Fruit fly (Drosophila melanogaster) whole organism, embryonic: ENCODE measurements around the gene CG32066.

Experiments used
- CG10147 ChIP-seq: fragments of 200-800 bp; sonication (Bioruptor generic); optimal IDR thresholded peaks from 2 replicates; lab custom pipeline; 2019; ENCODE audit warnings: missing biosample characterization, mild to moderate bottlenecking, missing genetic modification characterization, moderate library complexity
- CG10565 ChIP-seq: fragments of 200-800 bp; sonication (Bioruptor generic); optimal IDR thresholded peaks from 3 replicates; lab custom pipeline; 2016; ENCODE audit warnings: missing biosample characterization, mild to moderate bottlenecking, missing genetic modification characterization
- CG11085 ChIP-seq: fragments of 200-800 bp; sonication (Bioruptor generic); IDR thresholded peaks from 2 replicates; pipeline ENCODE4 v1.3.6; 2022; ENCODE audit warnings: missing biosample characterization, missing genetic modification characterization
- CG11456 ChIP-seq: fragments of 200-800 bp; sonication (Bioruptor generic); IDR thresholded peaks from 3 replicates; pipeline ENCODE4 v1.3.6; 2022; ENCODE audit warnings: missing biosample characterization, missing genetic modification characterization
- CG12391 ChIP-seq: fragments of 200-800 bp; sonication (Bioruptor generic); optimal IDR thresholded peaks from 3 replicates; lab custom pipeline; 2018; ENCODE audit warnings: missing biosample characterization, mild to moderate bottlenecking, missing genetic modification characterization, moderate library complexity
- CG12942 ChIP-seq: fragments of 200-800 bp; sonication (Bioruptor generic); optimal IDR thresholded peaks from 3 replicates; lab custom pipeline; 2016; ENCODE audit warnings: missing biosample characterization, missing genetic modification characterization
- CG14860 ChIP-seq: fragments of 200-800 bp; sonication (Bioruptor generic); IDR thresholded peaks from 3 replicates; pipeline ENCODE4 v1.3.6; 2022; ENCODE audit warnings: missing biosample characterization, missing genetic modification characterization; ENCODE audit not compliant: partially characterized antibody
- CG15269 ChIP-seq: fragments of 200-800 bp; sonication (Bioruptor generic); optimal IDR thresholded peaks from 2 replicates; lab custom pipeline; 2018; ENCODE audit warnings: missing biosample characterization, mild to moderate bottlenecking, missing genetic modification characterization, moderate library complexity
- CG15696 ChIP-seq: fragments of 200-800 bp; sonication (Bioruptor generic); optimal IDR thresholded peaks from 2 replicates; lab custom pipeline; 2019; ENCODE audit warnings: missing biosample characterization, mild to moderate bottlenecking, missing genetic modification characterization, moderate library complexity
- CG17385 ChIP-seq: fragments of 200-800 bp; sonication (Bioruptor generic); optimal IDR thresholded peaks from 3 replicates; lab custom pipeline; 2018; ENCODE audit warnings: missing biosample characterization, mild to moderate bottlenecking, missing genetic modification characterization
- CG18011 ChIP-seq: fragments of 200-800 bp; sonication (Bioruptor generic); optimal IDR thresholded peaks from 2 replicates; lab custom pipeline; 2017; ENCODE audit warnings: missing biosample characterization, missing genetic modification characterization, mild to moderate bottlenecking, moderate library complexity, missing genotype
- CG18476 ChIP-seq: fragments of 200-800 bp; sonication (Bioruptor generic); optimal IDR thresholded peaks from 2 replicates; lab custom pipeline; 2016; ENCODE audit warnings: missing biosample characterization, mild to moderate bottlenecking, missing genetic modification characterization
- CG34422 ChIP-seq: fragments of 200-800 bp; sonication (Bioruptor generic); IDR thresholded peaks from 3 replicates; pipeline ENCODE4 v1.3.6; 2022; ENCODE audit warnings: missing biosample characterization, missing genetic modification characterization
- CG3847 ChIP-seq: fragments of 200-800 bp; sonication (Bioruptor generic); IDR thresholded peaks from 2 replicates; pipeline ENCODE4 v1.3.6; 2022; ENCODE audit warnings: missing biosample characterization, missing genetic modification characterization
- CG4404 ChIP-seq: fragments of 200-800 bp; sonication (Bioruptor generic); IDR thresholded peaks from 2 replicates; pipeline ENCODE4 v1.3.6; 2022; ENCODE audit warnings: missing biosample characterization, missing genetic modification characterization
- CG4617 ChIP-seq: fragments of 200-800 bp; sonication (Bioruptor generic); optimal IDR thresholded peaks from 3 replicates; lab custom pipeline; 2016; ENCODE audit warnings: missing biosample characterization, missing genetic modification characterization, borderline replicate concordance
- CG8478 ChIP-seq: fragments of >200 bp; optimal IDR thresholded peaks from 2 replicates; lab custom pipeline; 2018
- CG8765 ChIP-seq: fragments of 200-800 bp; sonication (Bioruptor generic); IDR thresholded peaks from 2 replicates; pipeline ENCODE4 v1.3.6; 2022; ENCODE audit warnings: missing biosample characterization, missing genetic modification characterization
- CTCF ChIP-seq: fragments of 200-800 bp; sonication (Bioruptor generic); optimal IDR thresholded peaks from 2 replicates; lab custom pipeline; 2017; ENCODE audit warnings: missing biosample characterization, mild to moderate bottlenecking, missing genetic modification characterization, moderate library complexity
- CkIIα-i1 ChIP-seq: fragments of 200-800 bp; sonication (Bioruptor generic); IDR thresholded peaks from 2 replicates; pipeline ENCODE4 v1.3.6; 2022; ENCODE audit warnings: missing biosample characterization, missing genetic modification characterization
- Dad ChIP-seq: fragments of 200-800 bp; sonication (Bioruptor generic); optimal IDR thresholded peaks from 3 replicates; lab custom pipeline; 2016; ENCODE audit warnings: missing biosample characterization, missing genetic modification characterization
- Dll ChIP-seq: fragments of 200-800 bp; sonication (Bioruptor generic); IDR thresholded peaks from 4 replicates; pipeline ENCODE4 v1.3.6; 2022; ENCODE audit warnings: missing biosample characterization, missing genetic modification characterization; ENCODE audit not compliant: partially characterized antibody
- Dref ChIP-seq: fragments of 200-800 bp; sonication (Bioruptor generic); IDR thresholded peaks from 2 replicates; pipeline ENCODE4 v1.3.6; 2022; ENCODE audit warnings: missing biosample characterization, missing genetic modification characterization
- E2f2 ChIP-seq: fragments of 200-800 bp; sonication (Bioruptor generic); IDR thresholded peaks from 2 replicates; pipeline ENCODE4 v1.3.6; 2022; ENCODE audit warnings: missing biosample characterization, missing genetic modification characterization
- Elba2 ChIP-seq: fragments of 200-800 bp; sonication (Bioruptor generic); optimal IDR thresholded peaks from 3 replicates; lab custom pipeline; 2016; ENCODE audit warnings: missing biosample characterization, missing genetic modification characterization
- Ets97D ChIP-seq: fragments of 200-800 bp; sonication (Bioruptor generic); optimal IDR thresholded peaks from 3 replicates; lab custom pipeline; 2016; ENCODE audit warnings: missing biosample characterization, missing genetic modification characterization
- Fer2 ChIP-seq: fragments of 200-800 bp; sonication (Bioruptor generic); optimal IDR thresholded peaks from 2 replicates; lab custom pipeline; 2018; ENCODE audit warnings: missing biosample characterization, mild to moderate bottlenecking, missing genetic modification characterization, moderate library complexity
- HLH4C ChIP-seq: fragments of 200-800 bp; sonication (Bioruptor generic); IDR thresholded peaks from 3 replicates; pipeline ENCODE4 v1.3.6; 2022; ENCODE audit warnings: missing biosample characterization, missing genetic modification characterization; ENCODE audit not compliant: partially characterized antibody
- Jarid2 ChIP-seq: fragments of 200-800 bp; sonication (Bioruptor generic); optimal IDR thresholded peaks from 3 replicates; lab custom pipeline; 2017; ENCODE audit warnings: mild to moderate bottlenecking, missing biosample characterization, missing genetic modification reagents, missing genetic modification characterization
- Med ChIP-seq: fragments of 200-800 bp; sonication (Bioruptor generic); peaks from one replicate; lab custom pipeline; 2016; ENCODE audit warnings: missing biosample characterization, missing genetic modification characterization, mild to moderate bottlenecking, inconsistent platforms, moderate library complexity
- ato ChIP-seq: fragments of 200-800 bp; sonication (Bioruptor generic); IDR thresholded peaks from 2 replicates; pipeline ENCODE4 v1.3.6; 2022; ENCODE audit warnings: missing biosample characterization, missing genetic modification characterization; ENCODE audit not compliant: partially characterized antibody
- caup ChIP-seq: fragments of 200-800 bp; sonication (Bioruptor generic); optimal IDR thresholded peaks from 3 replicates; lab custom pipeline; 2017; ENCODE audit warnings: missing biosample characterization, mild to moderate bottlenecking, missing genetic modification characterization, moderate library complexity; ENCODE audit not compliant: severe bottlenecking
- chif ChIP-seq, 2 experiments: fragments of 200-800 bp; sonication (Bioruptor generic); optimal IDR thresholded peaks; 3 replicates each; lab custom pipeline; 2016; ENCODE audit warnings: missing biosample characterization in 2 of 2, missing genetic modification characterization in 2 of 2
- dati ChIP-seq: fragments of 200-800 bp; sonication (Bioruptor generic); IDR thresholded peaks from 2 replicates; pipeline ENCODE4 v1.3.6; 2022; ENCODE audit warnings: missing biosample characterization, missing genetic modification characterization
- dmrt11E ChIP-seq: fragments of 200-800 bp; sonication (Bioruptor generic); optimal IDR thresholded peaks from 3 replicates; lab custom pipeline; 2018; ENCODE audit warnings: missing biosample characterization, mild to moderate bottlenecking, missing genetic modification characterization, moderate library complexity
- gsb ChIP-seq: fragments of 200-800 bp; sonication (Bioruptor generic); IDR thresholded peaks from 2 replicates; pipeline ENCODE4 v1.3.6; 2022; ENCODE audit warnings: missing biosample characterization, missing genetic modification characterization
- gsb-n ChIP-seq: fragments of 200-800 bp; sonication (Bioruptor generic); optimal IDR thresholded peaks from 3 replicates; lab custom pipeline; 2018; ENCODE audit warnings: missing biosample characterization, mild to moderate bottlenecking, missing genetic modification characterization
- hb ChIP-seq: fragments of 200-800 bp; sonication (Bioruptor generic); IDR thresholded peaks from 3 replicates; pipeline ENCODE4 v1.3.6; 2022; ENCODE audit warnings: missing biosample characterization, missing genetic modification characterization; ENCODE audit not compliant: partially characterized antibody
- lmd ChIP-seq: fragments of 200-800 bp; sonication (Bioruptor generic); IDR thresholded peaks from 2 replicates; pipeline ENCODE4 v1.3.6; 2022; ENCODE audit warnings: missing biosample characterization, missing genetic modification characterization
- nom ChIP-seq: fragments of 200-800 bp; sonication (Bioruptor generic); optimal IDR thresholded peaks from 2 replicates; lab custom pipeline; 2017; ENCODE audit warnings: missing biosample characterization, missing genetic modification characterization, mild to moderate bottlenecking, moderate library complexity, missing genetic modification reagents
- onecut ChIP-seq: fragments of 200-800 bp; sonication (Bioruptor generic); IDR thresholded peaks from 2 replicates; pipeline ENCODE4 v1.3.6; 2022; ENCODE audit warnings: missing biosample characterization, missing genetic modification characterization
- org-1 ChIP-seq: fragments of 200-800 bp; sonication (Bioruptor generic); optimal IDR thresholded peaks from 2 replicates; lab custom pipeline; 2017; ENCODE audit warnings: missing biosample characterization, missing genetic modification characterization
- pita ChIP-seq: fragments of 200-800 bp; sonication (Bioruptor generic); optimal IDR thresholded peaks from 2 replicates; lab custom pipeline; 2017; ENCODE audit warnings: missing biosample characterization, mild to moderate bottlenecking, missing genetic modification characterization
- sob ChIP-seq: fragments of 200-800 bp; sonication (Bioruptor generic); IDR thresholded peaks from 2 replicates; pipeline ENCODE4 v1.3.6; 2022; ENCODE audit warnings: missing biosample characterization, missing genetic modification characterization
- stwl ChIP-seq: fragments of 200-800 bp; sonication (Bioruptor generic); optimal IDR thresholded peaks from 3 replicates; lab custom pipeline; 2018; ENCODE audit warnings: missing biosample characterization, mild to moderate bottlenecking, missing genetic modification characterization, moderate library complexity
- tgo ChIP-seq: fragments of 200-800 bp; sonication (Bioruptor generic); IDR thresholded peaks from 3 replicates; pipeline ENCODE4 v1.3.6; 2022; ENCODE audit warnings: missing biosample characterization, missing genetic modification characterization
- tll ChIP-seq, 2 experiments: fragments of 200-800 bp in 1 of 2; fragments of >200 bp in 1 of 2; sonication (Bioruptor generic) in 1 of 2; optimal IDR thresholded peaks; 2 replicates each; lab custom pipeline; 2017 to 2019; ENCODE audit warnings: missing biosample characterization in 2 of 2, missing genetic modification characterization in 2 of 2, mild to moderate bottlenecking in 1 of 2, moderate library complexity in 1 of 2
- ttk ChIP-seq: fragments of 200-800 bp; sonication (Bioruptor generic); IDR thresholded peaks from 2 replicates; pipeline ENCODE4 v2.1.2; 2022; ENCODE audit warnings: missing biosample characterization, missing genetic modification characterization
- twi ChIP-seq: fragments of 200-800 bp; optimal IDR thresholded peaks from 2 replicates; lab custom pipeline; 2019; ENCODE audit warnings: missing biosample characterization, mild to moderate bottlenecking, missing genetic modification characterization, moderate library complexity
- zfh2 ChIP-seq: fragments of 200-800 bp; sonication (Bioruptor generic); optimal IDR thresholded peaks from 2 replicates; lab custom pipeline; 2016; ENCODE audit warnings: missing biosample characterization, missing genetic modification characterization

The CG32066 gene

DNA sequence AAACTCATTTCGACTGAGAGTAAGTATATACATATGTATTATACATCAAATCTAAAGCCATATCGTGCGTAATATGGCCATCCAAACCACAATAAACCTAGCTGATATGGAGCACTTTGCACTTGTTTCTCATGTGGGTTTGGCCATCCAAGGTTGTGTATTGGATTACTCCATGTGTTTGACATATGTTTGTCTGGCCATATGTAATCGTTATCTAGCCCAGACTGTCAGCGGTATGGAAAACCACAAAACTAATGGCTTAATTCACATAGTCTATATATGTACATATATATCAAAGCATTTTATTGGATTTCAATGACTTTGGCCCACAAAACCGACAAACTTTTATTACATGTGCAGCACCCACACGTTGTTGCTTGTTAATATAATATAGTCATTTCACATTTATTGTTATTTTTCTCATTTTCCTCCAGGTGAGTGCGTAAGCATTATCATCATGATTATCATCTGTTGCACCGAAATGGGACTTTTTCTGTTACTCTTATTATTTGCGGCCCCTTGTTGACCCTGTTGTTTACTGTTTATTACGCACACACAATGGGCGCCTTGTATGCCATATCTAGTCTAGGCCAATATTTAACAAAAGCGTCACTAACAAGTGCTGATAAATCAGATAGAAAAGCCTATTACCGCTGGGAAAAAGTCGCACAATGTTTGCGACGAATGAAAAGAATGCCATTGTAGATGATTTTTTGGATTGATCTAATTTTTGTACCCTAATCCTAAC, 4.2 kb downstream of the CG32066 start (continued):
- TF ChIP-seq dmrt11E (tag; lab: Kevin White, UChicago) (peak; percentile 42), tll (GFP tag; optimal IDR thresholded peaks at IDR 0.05; lab: Kevin White, UChicago) (no peak), HLH4C (GFP tag; lab: Robert Waterston, UW) (no peak), CG34422 (no peak; the same call in 2 of the 3 replicates), CTCF (GFP tag; lab: Kevin White, UChicago) (peak; percentile 14), stwl (tag; lab: Kevin White, UChicago) (no peak), CG18011 (GFP tag; lab: Kevin White, UChicago) (peak; percentile 17), CG3847 (GFP tag; lab: Robert Waterston, UW) (no peak), onecut (GFP tag; lab: Robert Waterston, UW) (peak; percentile 67), chif (GFP tag; optimal IDR thresholded peaks at IDR 0.05; lab: Kevin White, UChicago) (peak in 1 of 2 experiments; percentile 66), ato (no peak), CG11085 (GFP tag; lab: Robert Waterston, UW) (no peak), lmd (GFP tag; lab: Robert Waterston, UW) (no peak), CG8478 (lab: Kevin White, UChicago) (no peak), Jarid2 (peak; percentile 59), Dll (GFP tag; lab: Robert Waterston, UW) (no peak), CG4617 (GFP tag; lab: Kevin White, UChicago) (peak; percentile 21), hb (GFP tag; lab: Robert Waterston, UW) (no peak), CG11456 (no peak; the same call in 2 of the 3 replicates), CkIIα-i1 (GFP tag; lab: Robert Waterston, UW) (no peak), sob (GFP tag; lab: Robert Waterston, UW) (peak; percentile 75; the same call in 1 of the 2 replicates), CG12942 (GFP tag; lab: Kevin White, UChicago) (peak; percentile 62), CG15269 (tag; lab: Kevin White, UChicago) (peak; percentile 68), gsb-n (tag; lab: Kevin White, UChicago) (peak; percentile 77), gsb (GFP tag; lab: Robert Waterston, UW) (no peak), Dref (no peak), CG10147 (GFP tag; lab: Kevin White, UChicago) (peak; percentile 50), Elba2 (GFP tag; lab: Kevin White, UChicago) (no peak), pita (no peak), twi (tag; lab: Kevin White, UChicago) (peak; percentile 97), dati (GFP tag; lab: Robert Waterston, UW) (no peak), Fer2 (peak; percentile 7), Ets97D (GFP tag; lab: Kevin White, UChicago) (peak; percentile 19), CG18476 (GFP tag; lab: Kevin White, UChicago) (peak; percentile 37), CG8765 (GFP tag; lab: Robert Waterston, UW) (no peak), org-1 (peak; percentile 76), caup (GFP tag; lab: Kevin White, UChicago) (peak; percentile 81), zfh2 (GFP tag; lab: Kevin White, UChicago) (no peak), CG12391 (peak; percentile 46), CG4404 (no peak), CG15696 (tag; lab: Kevin White, UChicago) (peak; percentile 45), E2f2 (GFP tag; lab: Robert Waterston, UW) (no peak), CG17385 (peak; percentile 44), CG10565 (GFP tag; lab: Kevin White, UChicago) (no peak), CG14860 (GFP tag; lab: Robert Waterston, UW) (no peak), Dad (GFP tag; lab: Kevin White, UChicago) (peak; percentile 11), Med (peak; percentile 96), ttk (no peak), tgo (GFP tag; lab: Robert Waterston, UW) (peak; percentile 29; the same call in 1 of the 3 replicates), nom (peak; percentile 46)
